Worm (Caenorhabditis elegans) whole organism, midembryonic: ENCODE measurements around the gene npl-4.2.
A peak's percentile ranks its signal among the peaks of the same experiment; 100 is the strongest.

Experiments used
- T22C8.4 ChIP-seq: fragments of 200-800 bp; sonication (Bioruptor generic); IDR thresholded peaks from 2 replicates; pipeline ENCODE4 v1.3.6; 2022; ENCODE audit warnings: missing genetic modification characterization, missing compliant biosample characterization
- cog-1 ChIP-seq: sonication (generic microtip); optimal IDR thresholded peaks from 2 replicates; lab custom pipeline; 2016; ENCODE audit warnings: missing genetic modification characterization, missing compliant biosample characterization
- flt-1 ChIP-seq: fragments of 200-800 bp; sonication (Bioruptor generic); IDR thresholded peaks from 2 replicates; pipeline ENCODE4 v1.3.6; 2022; ENCODE audit warnings: missing genetic modification characterization, missing compliant biosample characterization
- klf-2 ChIP-seq: fragments of 200-800 bp; sonication (Bioruptor generic); conservative IDR thresholded peaks from 2 replicates; pipeline ENCODE4 v1.3.6; 2022; ENCODE audit warnings: missing genetic modification reagents, missing genetic modification characterization, missing compliant biosample characterization
- med-1 ChIP-seq: sonication (generic microtip); optimal IDR thresholded peaks from 2 replicates; lab custom pipeline; 2017; ENCODE audit warnings: missing genetic modification characterization, mild to moderate bottlenecking, missing compliant biosample characterization, antibody characterized with exemption, missing genetic modification reagents; ENCODE audit not compliant: insufficient read depth
- ref-1 ChIP-seq: fragments of 200-800 bp; sonication (Bioruptor generic); conservative IDR thresholded peaks from 2 replicates; pipeline ENCODE4 v1.3.6; 2022; ENCODE audit warnings: missing genetic modification reagents, missing genetic modification characterization, missing compliant biosample characterization
- tab-1 ChIP-seq: fragments of 200-800 bp; sonication (Bioruptor generic); IDR thresholded peaks from 2 replicates; pipeline ENCODE4 v1.3.6; 2022; ENCODE audit warnings: missing genetic modification characterization, missing compliant biosample characterization
- ztf-23 ChIP-seq: fragments of 200-800 bp; sonication (Bioruptor generic); IDR thresholded peaks from 2 replicates; pipeline ENCODE4 v1.3.6; 2022; ENCODE audit warnings: missing genetic modification reagents, missing genetic modification characterization, missing compliant biosample characterization
- ztf-29 ChIP-seq: fragments of 200-800 bp; sonication (Bioruptor generic); IDR thresholded peaks from 2 replicates; pipeline ENCODE4 v1.3.6; 2022; ENCODE audit warnings: missing genetic modification reagents, missing genetic modification characterization, missing compliant biosample characterization

npl-4.2 gene

ce11 chrII:5589690-5590089 lies 33.0 kb upstream of the npl-4.2 start, which contains the start of gene C17G10.13:
Gene C17G10.13 (minus strand): TSS chrII:5589790.
- TF ChIP-seq med-1 (no peak), klf-2 (GFP tag; lab: Robert Waterston, UW) (no peak), ref-1 (GFP tag; lab: Robert Waterston, UW) (no peak), ztf-29 (GFP tag; lab: Robert Waterston, UW) (no peak), ztf-23 (GFP tag; lab: Robert Waterston, UW) (no peak), flt-1 (GFP tag; lab: Robert Waterston, UW) (no peak), cog-1 (tag; lab: Kevin White, UChicago) (no peak), tab-1 (GFP tag; lab: Robert Waterston, UW) (no peak)

- TF ChIP-seq T22C8.4, result no peak
- no peak for TF ChIP-seq med-1
- no peak for TF ChIP-seq cog-1 (tag; lab: Kevin White, UChicago)
- TF ChIP-seq klf-2 (GFP tag; lab: Robert Waterston, UW), result no peak
- TF ChIP-seq flt-1 (GFP tag; lab: Robert Waterston, UW), result no peak
- no peak for TF ChIP-seq ztf-29 (GFP tag; lab: Robert Waterston, UW)
- no peak for TF ChIP-seq ref-1 (GFP tag; lab: Robert Waterston, UW)
- no peak for TF ChIP-seq tab-1 (GFP tag; lab: Robert Waterston, UW)
- no peak for TF ChIP-seq ztf-23 (GFP tag; lab: Robert Waterston, UW)
These were observed 31.1 kb upstream of the npl-4.2 start for ce11 chrII:5591558-5591957.

- no peak for TF ChIP-seq med-1
- no peak for TF ChIP-seq tab-1 (GFP tag; lab: Robert Waterston, UW)
These were observed 29.8 kb upstream of the npl-4.2 start for ce11 chrII:5592857-5593256.

- no peak for TF ChIP-seq T22C8.4
- TF ChIP-seq cog-1 (tag; lab: Kevin White, UChicago), result peak; percentile 60
- no peak for TF ChIP-seq med-1
- TF ChIP-seq ztf-29 (GFP tag; lab: Robert Waterston, UW), result no peak
- no peak for TF ChIP-seq tab-1 (GFP tag; lab: Robert Waterston, UW)
- TF ChIP-seq ztf-23 (GFP tag; lab: Robert Waterston, UW), result 0 out of 2 replicates have a peak, but pooled peaks have one; percentile 10
These were observed 29.2 kb upstream of the npl-4.2 start, which contains the start of gene cdc-14 for ce11 chrII:5593377-5593932. Gene cdc-14 (minus strand): TSS chrII:5593427.

- TF ChIP-seq klf-2 (GFP tag; lab: Robert Waterston, UW) (0 out of 2 replicates have a peak, but pooled peaks have one; percentile 44), cog-1 (tag; lab: Kevin White, UChicago) (peak; percentile 56), ztf-23 (GFP tag; lab: Robert Waterston, UW) (no peak)
These were observed 28.4 kb upstream of the npl-4.2 start, which contains the start of gene ttc-4 for ce11 chrII:5594210-5594764. Gene ttc-4 (plus strand): TSS chrII:5594714.

- TF ChIP-seq tab-1 (GFP tag; lab: Robert Waterston, UW), result no peak
- TF ChIP-seq T22C8.4, result no peak
- TF ChIP-seq med-1, result no peak
- TF ChIP-seq ztf-29 (GFP tag; lab: Robert Waterston, UW), result no peak
- no peak for TF ChIP-seq ztf-23 (GFP tag; lab: Robert Waterston, UW)
- no peak for TF ChIP-seq ref-1 (GFP tag; lab: Robert Waterston, UW)
- no peak for TF ChIP-seq cog-1 (tag; lab: Kevin White, UChicago)
- TF ChIP-seq klf-2 (GFP tag; lab: Robert Waterston, UW), result no peak
- no peak for TF ChIP-seq flt-1 (GFP tag; lab: Robert Waterston, UW)
These were observed 26.4 kb upstream of the npl-4.2 start, which contains the start of gene C17G10.1 for ce11 chrII:5596247-5596646. Gene C17G10.1 (plus strand): TSS chrII:5596547.

- TF ChIP-seq klf-2 (GFP tag; lab: Robert Waterston, UW), result no peak
- no peak for TF ChIP-seq T22C8.4
- TF ChIP-seq ref-1 (GFP tag; lab: Robert Waterston, UW), result no peak
- no peak for TF ChIP-seq tab-1 (GFP tag; lab: Robert Waterston, UW)
- no peak for TF ChIP-seq cog-1 (tag; lab: Kevin White, UChicago)
These were observed 23.2 kb upstream of the npl-4.2 start, which contains the start of gene C17G10.10 for ce11 chrII:5599326-5600044. Gene C17G10.10 (minus strand): TSS chrII:5599376.

- TF ChIP-seq med-1, result no peak
- no peak for TF ChIP-seq ztf-29 (GFP tag; lab: Robert Waterston, UW)
- TF ChIP-seq klf-2 (GFP tag; lab: Robert Waterston, UW), result no peak
- no peak for TF ChIP-seq T22C8.4
- TF ChIP-seq ztf-23 (GFP tag; lab: Robert Waterston, UW), result no peak
- TF ChIP-seq ref-1 (GFP tag; lab: Robert Waterston, UW), result no peak
- TF ChIP-seq cog-1 (tag; lab: Kevin White, UChicago), result no peak
- no peak for TF ChIP-seq tab-1 (GFP tag; lab: Robert Waterston, UW)
- TF ChIP-seq flt-1 (GFP tag; lab: Robert Waterston, UW), result no peak
These were observed 19.5 kb upstream of the npl-4.2 start, which contains the start of gene C17G10.6 for ce11 chrII:5603194-5603593. Gene C17G10.6 (minus strand): TSS chrII:5603294.

- TF ChIP-seq klf-2 (GFP tag; lab: Robert Waterston, UW) (no peak), med-1 (no peak), tab-1 (GFP tag; lab: Robert Waterston, UW) (no peak), ref-1 (GFP tag; lab: Robert Waterston, UW) (no peak), flt-1 (GFP tag; lab: Robert Waterston, UW) (no peak), cog-1 (tag; lab: Kevin White, UChicago) (no peak), T22C8.4 (no peak)
These were observed 18.2 kb upstream of the npl-4.2 start for ce11 chrII:5604441-5604840.
